Fruit fly (Drosophila melanogaster): Measurements from ENCODE around the gene squ.
A peak's percentile ranks its signal among the peaks of the same experiment; 100 is the strongest.

- TF ChIP-seq cnc (optimal IDR thresholded peaks at IDR 0.05) = no peak
- TF ChIP-seq bab1 (GFP tag; optimal IDR thresholded peaks at IDR 0.05) = peak; percentile 6
- no peak for TF ChIP-seq ovo (GFP tag; optimal IDR thresholded peaks at IDR 0.05)
- no peak for TF ChIP-seq toe (GFP tag; optimal IDR thresholded peaks at IDR 0.05)
- TF ChIP-seq CG7045 (GFP tag; optimal IDR thresholded peaks at IDR 0.05) = no peak
- TF ChIP-seq CG14711 (tag; optimal IDR thresholded peaks at IDR 0.05) = no peak
- no peak for TF ChIP-seq Hr96 (GFP tag; optimal IDR thresholded peaks at IDR 0.05)
- TF ChIP-seq Crg-1 (GFP tag; optimal IDR thresholded peaks at IDR 0.05) = no peak
- TF ChIP-seq Mnt (GFP tag; optimal IDR thresholded peaks at IDR 0.05) = no peak
- no peak for TF ChIP-seq CG12768 (GFP tag; optimal IDR thresholded peaks at IDR 0.05)
- no peak for TF ChIP-seq tj (GFP tag; optimal IDR thresholded peaks at IDR 0.05)
- no peak for TF ChIP-seq Clk (GFP tag; optimal IDR thresholded peaks at IDR 0.05)
- no peak for TF ChIP-seq CG33017 (tag; optimal IDR thresholded peaks at IDR 0.05)
Observed at dm6 chr2L:16703008-16703510, 23.2 kb downstream of the squ start.

Measured in whole organism, adult.